Worm (Caenorhabditis elegans) whole organism, late embryonic: ENCODE measurements around the gene srh-211.

Source experiments
- C08G9.2 ChIP-seq: sonication (generic microtip); optimal IDR thresholded peaks from 2 replicates; lab custom pipeline; 2016; ENCODE audit warnings: mild to moderate bottlenecking, missing genetic modification characterization, moderate library complexity, missing compliant biosample characterization
- C38D4.7 ChIP-seq: fragments of 200-800 bp; sonication (Bioruptor generic); optimal IDR thresholded peaks from 2 replicates; lab custom pipeline; 2018; ENCODE audit warnings: mild to moderate bottlenecking, missing genetic modification characterization, moderate library complexity, missing compliant biosample characterization
- K02D7.2 ChIP-seq: sonication (generic microtip); optimal IDR thresholded peaks from 2 replicates; lab custom pipeline; 2017; ENCODE audit warnings: mild to moderate bottlenecking, missing genetic modification characterization, missing compliant biosample characterization
- Y22D7AL.16 ChIP-seq: sonication (generic microtip); optimal IDR thresholded peaks from 2 replicates; lab custom pipeline; 2016; ENCODE audit warnings: missing genetic modification characterization, missing compliant biosample characterization
- ama-1 ChIP-seq: fragments of 150-350 bp; optimal IDR thresholded peaks from 2 replicates; lab custom pipeline; 2014
- ceh-19 ChIP-seq: fragments of 200-800 bp; sonication (Bioruptor generic); optimal IDR thresholded peaks from 2 replicates; lab custom pipeline; 2018; ENCODE audit warnings: mild to moderate bottlenecking, missing genetic modification characterization, missing compliant biosample characterization
- ceh-24 ChIP-seq: sonication (generic microtip); optimal IDR thresholded peaks from 2 replicates; lab custom pipeline; 2016; ENCODE audit warnings: mild to moderate bottlenecking, missing genetic modification characterization, missing compliant biosample characterization
- ceh-34 ChIP-seq: sonication (generic microtip); optimal IDR thresholded peaks from 2 replicates; lab custom pipeline; 2016; ENCODE audit warnings: mild to moderate bottlenecking, missing genetic modification characterization, missing compliant biosample characterization
- ceh-45 ChIP-seq: fragments of 200-800 bp; sonication (Bioruptor generic); IDR thresholded peaks from 2 replicates; pipeline ENCODE4 v1.3.6; 2022; ENCODE audit warnings: missing genetic modification reagents, missing genetic modification characterization, missing compliant biosample characterization
- ceh-48 ChIP-seq: sonication (generic microtip); optimal IDR thresholded peaks from 2 replicates; lab custom pipeline; 2016; ENCODE audit warnings: missing genetic modification characterization, inconsistent platforms, missing compliant biosample characterization
- ceh-6 ChIP-seq: fragments of 200-800 bp; sonication (Bioruptor generic); optimal IDR thresholded peaks from 2 replicates; lab custom pipeline; 2018; ENCODE audit warnings: mild to moderate bottlenecking, missing genetic modification characterization, missing compliant biosample characterization
- che-1 ChIP-seq: sonication (generic microtip); optimal IDR thresholded peaks from 2 replicates; lab custom pipeline; 2016; ENCODE audit warnings: mild to moderate bottlenecking, missing genetic modification characterization, missing compliant biosample characterization
- dmd-4 ChIP-seq: sonication (generic microtip); optimal IDR thresholded peaks from 2 replicates; lab custom pipeline; 2016; ENCODE audit warnings: borderline replicate concordance, missing genetic modification characterization, missing compliant biosample characterization
- dve-1 ChIP-seq: sonication (generic microtip); optimal IDR thresholded peaks from 2 replicates; lab custom pipeline; 2017; ENCODE audit warnings: antibody characterized with exemption, mild to moderate bottlenecking, missing genetic modification characterization, missing compliant biosample characterization
- elt-2 ChIP-seq: sonication (generic microtip); optimal IDR thresholded peaks from 2 replicates; lab custom pipeline; 2016; ENCODE audit warnings: missing genetic modification reagents, missing genetic modification characterization, missing compliant biosample characterization
- ets-4 ChIP-seq: sonication (generic microtip); optimal IDR thresholded peaks from 2 replicates; lab custom pipeline; 2016; ENCODE audit warnings: missing genetic modification characterization, missing compliant biosample characterization
- fkh-6 ChIP-seq: sonication (generic microtip); optimal IDR thresholded peaks from 2 replicates; lab custom pipeline; 2016; ENCODE audit warnings: missing genetic modification characterization, missing compliant biosample characterization
- gmeb-2 ChIP-seq: sonication (generic microtip); optimal IDR thresholded peaks from 2 replicates; lab custom pipeline; 2016; ENCODE audit warnings: missing genetic modification characterization, inconsistent platforms, missing compliant biosample characterization
- hlh-15 ChIP-seq: sonication (generic microtip); optimal IDR thresholded peaks from 2 replicates; lab custom pipeline; 2016; ENCODE audit warnings: missing genetic modification characterization, missing compliant biosample characterization
- hlh-8 ChIP-seq: sonication (generic microtip); optimal IDR thresholded peaks from 2 replicates; lab custom pipeline; 2016; ENCODE audit warnings: missing genotype, missing genetic modification characterization, missing compliant biosample characterization
- lim-6 ChIP-seq: sonication (generic microtip); optimal IDR thresholded peaks from 2 replicates; lab custom pipeline; 2016; ENCODE audit warnings: missing genetic modification characterization, missing compliant biosample characterization
- madf-2 ChIP-seq: sonication (generic microtip); optimal IDR thresholded peaks from 2 replicates; lab custom pipeline; 2017; ENCODE audit warnings: missing genetic modification characterization, missing compliant biosample characterization
- nhr-11 ChIP-seq: fragments of 150-350 bp; optimal IDR thresholded peaks from 2 replicates; lab custom pipeline; 2014; ENCODE audit warnings: missing biosample characterization, missing genetic modification characterization
- npax-4 ChIP-seq: sonication (generic microtip); optimal IDR thresholded peaks from 2 replicates; lab custom pipeline; 2016; ENCODE audit warnings: missing genetic modification characterization, missing compliant biosample characterization
- pax-1 ChIP-seq: fragments of 150-350 bp; optimal IDR thresholded peaks from 2 replicates; lab custom pipeline; 2014; ENCODE audit warnings: missing biosample characterization, missing genetic modification characterization
- pha-4 ChIP-seq: fragments of 150-350 bp; optimal IDR thresholded peaks from 2 replicates; lab custom pipeline; 2018; ENCODE audit warnings: missing biosample characterization, missing genetic modification reagents, missing genetic modification characterization
- pros-1 ChIP-seq: fragments of 150-350 bp; optimal IDR thresholded peaks from 2 replicates; lab custom pipeline; 2014; ENCODE audit warnings: missing biosample characterization, missing genetic modification reagents, missing genetic modification characterization
- ref-2 ChIP-seq: sonication (generic microtip); optimal IDR thresholded peaks from 2 replicates; lab custom pipeline; 2016; ENCODE audit warnings: missing genetic modification characterization, missing compliant biosample characterization
- rnt-1 ChIP-seq: sonication (generic microtip); optimal IDR thresholded peaks from 2 replicates; lab custom pipeline; 2016; ENCODE audit warnings: missing genetic modification characterization, missing compliant biosample characterization
- sdc-2 ChIP-seq: sonication (generic microtip); optimal IDR thresholded peaks from 2 replicates; lab custom pipeline; 2016; ENCODE audit warnings: missing genotype, missing genetic modification characterization, missing compliant biosample characterization
- sox-2 ChIP-seq: fragments of 200-800 bp; sonication (Bioruptor generic); IDR thresholded peaks from 2 replicates; pipeline ENCODE4 v1.3.6; 2022; ENCODE audit warnings: missing genetic modification reagents, missing genetic modification characterization, missing compliant biosample characterization
- sox-4 ChIP-seq: sonication (generic microtip); optimal IDR thresholded peaks from 2 replicates; lab custom pipeline; 2017; ENCODE audit warnings: mild to moderate bottlenecking, missing genetic modification characterization, inconsistent platforms, missing compliant biosample characterization
- tbx-2 ChIP-seq: sonication (generic microtip); optimal IDR thresholded peaks from 2 replicates; lab custom pipeline; 2016; ENCODE audit warnings: missing genetic modification characterization, missing compliant biosample characterization
- tbx-7 ChIP-seq: sonication (generic microtip); optimal IDR thresholded peaks from 2 replicates; lab custom pipeline; 2016; ENCODE audit warnings: missing genotype, missing genetic modification characterization, missing compliant biosample characterization
- ttx-3 ChIP-seq: sonication (generic microtip); optimal IDR thresholded peaks from 2 replicates; lab custom pipeline; 2016; ENCODE audit warnings: missing genetic modification reagents, missing genetic modification characterization, missing compliant biosample characterization
- unc-3 ChIP-seq, 2 experiments: fragments of 200-800 bp in 1 of 2; sonication (Bioruptor generic) in 1 of 2; sonication (generic microtip) in 1 of 2; conservative IDR thresholded peaks in 1 of 2; optimal IDR thresholded peaks in 1 of 2; 2 replicates each; pipeline versions ENCODE4 v1.3.6 to Lab custom; 2016 to 2022; ENCODE audit warnings: missing compliant biosample characterization in 2 of 2, missing genetic modification characterization in 2 of 2, missing genetic modification reagents in 1 of 2
- unc-55 ChIP-seq: sonication (generic microtip); optimal IDR thresholded peaks from 2 replicates; lab custom pipeline; 2017; ENCODE audit warnings: missing biosample characterization, missing genetic modification reagents, missing genetic modification characterization
- zip-5 ChIP-seq: sonication (generic microtip); optimal IDR thresholded peaks from 2 replicates; lab custom pipeline; 2016; ENCODE audit warnings: missing genetic modification characterization, missing compliant biosample characterization
- ztf-16 ChIP-seq: sonication (generic microtip); optimal IDR thresholded peaks from 2 replicates; lab custom pipeline; 2017; ENCODE audit warnings: missing genetic modification characterization, missing compliant biosample characterization

srh-211 gene

ce11 chrV:4114627-4115026 lies 33.4 kb upstream of the srh-211 start, which contains the start of gene srw-133:
TSS of gene srw-133 (minus strand) at chrV:4114727.
- no peak for TF ChIP-seq tbx-7 (tag; lab: Kevin White, UChicago)
- TF ChIP-seq rnt-1 (tag; lab: Kevin White, UChicago) = no peak
- TF ChIP-seq sox-4 (tag; lab: Kevin White, UChicago) = no peak
- TF ChIP-seq C08G9.2 (tag; lab: Kevin White, UChicago) = no peak
- TF ChIP-seq sdc-2 (tag; lab: Kevin White, UChicago) = no peak
- no peak for TF ChIP-seq hlh-8 (tag; lab: Kevin White, UChicago)
- no peak for TF ChIP-seq ama-1 (lab: Kevin White, UChicago)
- TF ChIP-seq gmeb-2 (tag; lab: Kevin White, UChicago) = no peak
- no peak for TF ChIP-seq Y22D7AL.16 (tag; lab: Kevin White, UChicago)
- no peak for TF ChIP-seq ttx-3 (tag; lab: Kevin White, UChicago)
- no peak for TF ChIP-seq lim-6 (tag; lab: Kevin White, UChicago)
- TF ChIP-seq pax-1 = no peak
- TF ChIP-seq pha-4 (tag; lab: Kevin White, UChicago) = no peak
- TF ChIP-seq, all 69 proteins: peak for 0

ce11 chrV:4112516-4112915 lies 31.3 kb upstream of the srh-211 start, which contains the start of gene srw-134:
TSS of gene srw-134 (minus strand) at chrV:4112616.
- no peak for TF ChIP-seq unc-3 (GFP tag; conservative IDR thresholded peaks at IDR 0.05; lab: Robert Waterston, UW)
- no peak for TF ChIP-seq unc-3 (tag; optimal IDR thresholded peaks at IDR 0.05; lab: Kevin White, UChicago)
- no peak for TF ChIP-seq ztf-16 (tag; lab: Kevin White, UChicago)
- TF ChIP-seq ceh-19 (GFP tag; lab: Kevin White, UChicago) = no peak
- no peak for TF ChIP-seq fkh-6 (tag; lab: Kevin White, UChicago)
- TF ChIP-seq che-1 (tag; lab: Kevin White, UChicago) = no peak
- TF ChIP-seq ceh-45 (GFP tag; lab: Robert Waterston, UW) = no peak

- TF ChIP-seq ref-2 (tag; lab: Kevin White, UChicago) = no peak
- TF ChIP-seq tbx-7 (tag; lab: Kevin White, UChicago) = no peak
- no peak for TF ChIP-seq unc-3 (GFP tag; conservative IDR thresholded peaks at IDR 0.05; lab: Robert Waterston, UW)
- no peak for TF ChIP-seq unc-3 (tag; optimal IDR thresholded peaks at IDR 0.05; lab: Kevin White, UChicago)
- no peak for TF ChIP-seq C38D4.7
- no peak for TF ChIP-seq tbx-2 (tag; lab: Kevin White, UChicago)
- no peak for TF ChIP-seq ttx-3 (tag; lab: Kevin White, UChicago)
- no peak for TF ChIP-seq elt-2
Observed at ce11 chrV:4109873-4110272, 28.7 kb upstream of the srh-211 start, which contains the start of gene clc-18. TSS of gene clc-18 (minus strand) at chrV:4109973.

- no peak for TF ChIP-seq ama-1 (lab: Kevin White, UChicago)
- no peak for TF ChIP-seq ceh-48 (tag; lab: Kevin White, UChicago)
- TF ChIP-seq fkh-6 (tag; lab: Kevin White, UChicago) = no peak
- TF ChIP-seq sdc-2 (tag; lab: Kevin White, UChicago) = no peak
- no peak for TF ChIP-seq che-1 (tag; lab: Kevin White, UChicago)
- no peak for TF ChIP-seq ceh-6 (GFP tag; lab: Kevin White, UChicago)
- TF ChIP-seq K02D7.2 = no peak
- TF ChIP-seq dmd-4 = no peak
- no peak for TF ChIP-seq zip-5 (tag; lab: Kevin White, UChicago)
Observed at ce11 chrV:4106688-4107087, 25.5 kb upstream of the srh-211 start.

ce11 chrV:4104298-4104697 lies 23.1 kb upstream of the srh-211 start, which contains the start of gene srj-39:
TSS of gene srj-39 (plus strand) at chrV:4104598.
- TF ChIP-seq tbx-2 (tag; lab: Kevin White, UChicago) (no peak), dve-1 (tag; lab: Kevin White, UChicago) (no peak), madf-2 (tag; lab: Kevin White, UChicago) (no peak), sox-2 (GFP tag; lab: Robert Waterston, UW) (no peak), ceh-48 (tag; lab: Kevin White, UChicago) (no peak), lim-6 (tag; lab: Kevin White, UChicago) (no peak), ets-4 (tag; lab: Kevin White, UChicago) (no peak), hlh-15 (tag; lab: Kevin White, UChicago) (no peak), npax-4 (tag; lab: Kevin White, UChicago) (no peak), ceh-24 (tag; lab: Kevin White, UChicago) (no peak), sdc-2 (tag; lab: Kevin White, UChicago) (no peak), gmeb-2 (tag; lab: Kevin White, UChicago) (no peak), pros-1 (tag; lab: Kevin White, UChicago) (no peak), fkh-6 (tag; lab: Kevin White, UChicago) (no peak), nhr-11 (no peak), ceh-34 (tag; lab: Kevin White, UChicago) (no peak), unc-55 (GFP tag; lab: Kevin White, UChicago) (no peak), hlh-8 (tag; lab: Kevin White, UChicago) (no peak)
- TF ChIP-seq, all 69 proteins: peak for 0
